Worm (Caenorhabditis elegans) whole organism, late embryonic: Measurements from ENCODE around the gene lnp-1.

Experiments used
- K09A11.1 ChIP-seq: sonication (generic microtip); optimal IDR thresholded peaks from 2 replicates; lab custom pipeline; 2017; ENCODE audit warnings: antibody characterized with exemption, mild to moderate bottlenecking, missing genetic modification characterization, missing compliant biosample characterization; ENCODE audit not compliant: insufficient read depth
- dve-1 ChIP-seq: sonication (generic microtip); optimal IDR thresholded peaks from 2 replicates; lab custom pipeline; 2017; ENCODE audit warnings: antibody characterized with exemption, mild to moderate bottlenecking, missing genetic modification characterization, missing compliant biosample characterization
- fkh-10 ChIP-seq: fragments of 150-350 bp; optimal IDR thresholded peaks from 2 replicates; lab custom pipeline; 2014; ENCODE audit warnings: missing biosample characterization, missing genetic modification reagents, missing genetic modification characterization
- lin-11 ChIP-seq: fragments of 200-800 bp; sonication (Bioruptor generic); optimal IDR thresholded peaks from 2 replicates; lab custom pipeline; 2018; ENCODE audit warnings: mild to moderate bottlenecking, missing genetic modification characterization, missing compliant biosample characterization
- pha-2 ChIP-seq: sonication (generic microtip); optimal IDR thresholded peaks from 2 replicates; lab custom pipeline; 2017; ENCODE audit warnings: mild to moderate bottlenecking, missing genetic modification characterization, missing compliant biosample characterization
- tbx-2 ChIP-seq: sonication (generic microtip); optimal IDR thresholded peaks from 2 replicates; lab custom pipeline; 2016; ENCODE audit warnings: missing genetic modification characterization, missing compliant biosample characterization
- unc-55 ChIP-seq: sonication (generic microtip); optimal IDR thresholded peaks from 2 replicates; lab custom pipeline; 2017; ENCODE audit warnings: missing biosample characterization, missing genetic modification reagents, missing genetic modification characterization

DNA sequence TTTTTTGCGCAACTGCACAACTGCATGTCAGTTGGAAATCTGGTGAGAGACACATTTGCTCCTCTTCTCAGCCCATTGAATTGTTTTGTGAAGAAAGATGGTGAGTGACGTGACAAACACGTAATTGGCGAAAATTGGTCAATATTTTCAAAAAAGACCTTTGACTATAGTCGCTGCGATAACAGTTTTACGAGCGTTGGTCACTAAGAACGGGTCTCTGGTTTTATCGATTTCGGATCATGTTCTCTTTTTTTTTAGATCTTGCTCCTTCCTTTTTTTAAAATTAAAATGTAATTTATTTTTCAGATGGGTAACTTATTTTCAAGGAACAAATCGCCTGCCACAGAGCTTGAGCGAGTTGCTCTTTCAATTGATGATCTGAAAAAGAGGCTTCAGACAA is at the start of gene lnp-1:
- no peak for TF ChIP-seq fkh-10 (GFP tag; lab: Kevin White, UChicago)
- TF ChIP-seq lin-11 (tag; lab: Kevin White, UChicago): no peak
- TF ChIP-seq dve-1 (tag; lab: Kevin White, UChicago): no peak
- no peak for TF ChIP-seq tbx-2 (tag; lab: Kevin White, UChicago)
- no peak for TF ChIP-seq pha-2
- no peak for TF ChIP-seq unc-55
- no peak for TF ChIP-seq K09A11.1 (tag; lab: Kevin White, UChicago)
